Fruit fly (Drosophila melanogaster) whole organism, adult: Measurements from ENCODE around the gene CG14683.

Experiments used
- CG12768 ChIP-seq: fragments of 200-800 bp; sonication (Bioruptor generic); optimal IDR thresholded peaks from 2 replicates; lab custom pipeline; 2017; ENCODE audit warnings: missing biosample characterization, missing genetic modification characterization, mild to moderate bottlenecking, moderate library complexity, missing genetic modification reagents
- CG33017 ChIP-seq: fragments of 200-800 bp; sonication (Bioruptor generic); optimal IDR thresholded peaks from 2 replicates; lab custom pipeline; 2018; ENCODE audit warnings: missing biosample characterization, mild to moderate bottlenecking, missing genetic modification characterization, moderate library complexity
- CG5204 ChIP-seq: fragments of 200-800 bp; sonication (Bioruptor generic); optimal IDR thresholded peaks from 2 replicates; lab custom pipeline; 2016; ENCODE audit warnings: missing biosample characterization, missing genetic modification characterization
- CG7045 ChIP-seq: fragments of 200-800 bp; sonication (Bioruptor generic); optimal IDR thresholded peaks from 2 replicates; lab custom pipeline; 2017; ENCODE audit warnings: missing biosample characterization, mild to moderate bottlenecking, missing genetic modification characterization
- CG7101 ChIP-seq: fragments of 200-800 bp; sonication (Bioruptor generic); optimal IDR thresholded peaks from 2 replicates; lab custom pipeline; 2018; ENCODE audit warnings: missing biosample characterization, mild to moderate bottlenecking, missing genetic modification characterization, moderate library complexity
- Clk ChIP-seq: fragments of 200-800 bp; sonication (Bioruptor generic); optimal IDR thresholded peaks from 2 replicates; lab custom pipeline; 2017; ENCODE audit warnings: missing biosample characterization, missing genetic modification characterization
- Mnt ChIP-seq: fragments of 200-800 bp; sonication (Bioruptor generic); optimal IDR thresholded peaks from 2 replicates; lab custom pipeline; 2016; ENCODE audit warnings: missing biosample characterization, mild to moderate bottlenecking, missing genetic modification characterization
- bab1 ChIP-seq: fragments of 200-800 bp; sonication (Bioruptor generic); optimal IDR thresholded peaks from 3 replicates; lab custom pipeline; 2019; ENCODE audit warnings: missing biosample characterization, mild to moderate bottlenecking, missing genetic modification characterization, moderate library complexity
- cic ChIP-seq: fragments of 200-800 bp; sonication (Bioruptor generic); optimal IDR thresholded peaks from 2 replicates; lab custom pipeline; 2017; ENCODE audit warnings: missing biosample characterization, mild to moderate bottlenecking, missing genetic modification characterization, moderate library complexity
- cnc ChIP-seq, 2 experiments: fragments of >200 bp; optimal IDR thresholded peaks; 2 replicates each; lab custom pipeline; 2017
- ovo ChIP-seq: fragments of 200-800 bp; sonication (Bioruptor generic); optimal IDR thresholded peaks from 2 replicates; lab custom pipeline; 2016; ENCODE audit warnings: missing biosample characterization, missing genetic modification characterization
- pad ChIP-seq: fragments of 200-800 bp; sonication (Bioruptor generic); optimal IDR thresholded peaks from 3 replicates; lab custom pipeline; 2017; ENCODE audit warnings: missing biosample characterization, missing genetic modification characterization, mild to moderate bottlenecking, moderate library complexity, missing genetic modification reagents
- tj ChIP-seq: fragments of 200-800 bp; sonication (Bioruptor generic); optimal IDR thresholded peaks from 3 replicates; lab custom pipeline; 2017; ENCODE audit warnings: missing biosample characterization, mild to moderate bottlenecking, missing genetic modification characterization, moderate library complexity

CG14683 gene

DNA sequence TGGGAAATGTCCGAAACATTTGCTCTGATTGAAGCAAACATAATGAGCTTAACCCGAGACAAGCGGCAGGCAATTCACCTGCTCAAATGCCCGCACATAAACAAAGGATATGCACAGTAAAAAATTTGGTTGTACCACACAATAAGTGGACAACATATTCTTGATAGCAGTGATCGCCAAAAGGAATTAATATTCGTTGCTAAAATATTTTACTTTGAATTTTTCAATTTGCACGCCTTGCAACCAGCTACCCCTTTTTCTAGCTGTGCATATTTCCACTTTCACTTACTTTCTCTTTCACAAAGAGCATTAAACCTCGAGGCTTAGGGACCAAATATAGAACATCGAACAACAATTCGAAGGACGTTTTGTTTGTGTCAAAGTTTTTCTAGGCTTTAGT lies 51.2 kb downstream of the CG14683 start:
- TF ChIP-seq ovo (GFP tag; lab: Kevin White, UChicago), result no peak
- TF ChIP-seq CG33017 (tag; lab: Kevin White, UChicago), result no peak
- TF ChIP-seq Mnt (GFP tag; lab: Kevin White, UChicago), result no peak
- TF ChIP-seq CG12768 (GFP tag; lab: Kevin White, UChicago), result no peak
- TF ChIP-seq cnc (optimal IDR thresholded peaks at IDR 0.05; lab: Kevin White, UChicago), result no peak
- TF ChIP-seq pad, result no peak
- no peak for TF ChIP-seq cic (GFP tag; lab: Kevin White, UChicago)
- TF ChIP-seq bab1, result no peak
- TF ChIP-seq CG7101 (tag; lab: Kevin White, UChicago), result no peak
- no peak for TF ChIP-seq CG5204 (GFP tag; lab: Kevin White, UChicago)
- no peak for TF ChIP-seq tj (GFP tag; lab: Kevin White, UChicago)
- TF ChIP-seq Clk, result no peak
- TF ChIP-seq CG7045, result no peak
